Worm (Caenorhabditis elegans): ENCODE data around the gene Y105C5A.1269.

The Y105C5A.1269 gene

DNA sequence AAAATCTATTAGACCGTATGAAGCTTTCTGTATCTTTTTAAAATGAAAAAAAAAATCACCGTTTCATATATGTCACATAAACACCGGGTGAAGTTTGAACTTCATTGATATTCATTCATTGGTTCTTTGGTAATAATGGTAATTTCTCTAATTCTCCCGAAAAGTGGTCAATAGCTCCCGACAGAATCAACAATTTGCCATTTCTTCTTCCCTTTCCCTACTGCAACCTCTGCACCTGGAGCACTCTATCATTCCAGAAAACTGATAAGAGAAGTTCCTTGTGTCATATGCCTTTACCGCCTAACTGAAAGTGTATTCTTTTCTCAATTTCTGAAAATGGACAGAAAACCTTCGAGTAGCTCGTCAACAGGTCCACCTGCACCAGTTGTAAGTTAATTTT, 2.5 kb downstream of the Y105C5A.1269 start, which contains the start of gene Y105C5A.24:
TSS of gene Y105C5A.24 (plus strand) at position 220 of the 400 bp plus-strand sequence.
- TF ChIP-seq unc-39 (tag; optimal IDR thresholded peaks at IDR 0.05) (no peak), cnd-1 (tag; optimal IDR thresholded peaks at IDR 0.05) (no peak), elt-1 (tag; optimal IDR thresholded peaks at IDR 0.05; ENCODE audit: borderline replicate concordance, insufficient read depth) (no peak), tbx-8 (GFP tag; optimal IDR thresholded peaks at IDR 0.05) (no peak)

DNA sequence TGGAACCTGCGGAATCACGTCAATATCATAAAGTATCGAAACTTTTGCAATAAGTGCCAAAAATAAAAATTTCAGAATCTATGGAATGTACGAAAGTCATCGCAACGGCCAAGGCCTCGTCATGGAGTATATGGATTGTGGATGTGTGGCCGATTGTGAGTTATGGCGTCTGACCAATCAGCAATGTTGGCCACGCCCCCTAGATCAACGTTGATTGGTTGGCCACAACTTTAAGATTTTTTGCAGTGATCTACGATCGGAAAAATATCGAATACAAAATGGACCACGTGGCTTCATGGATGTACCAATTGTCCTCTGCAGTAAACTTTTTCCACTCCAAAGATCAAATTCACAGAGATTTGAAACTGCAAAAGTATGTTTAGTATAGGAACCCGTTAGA, 3.5 kb downstream of the Y105C5A.1269 start:
- TF ChIP-seq sem-2 (GFP tag; optimal IDR thresholded peaks at IDR 0.05) (no peak), ham-2 (GFP tag; optimal IDR thresholded peaks at IDR 0.05) (no peak), snpc-4 (tag; optimal IDR thresholded peaks at IDR 0.05) (no peak), flh-1 (GFP tag; optimal IDR thresholded peaks at IDR 0.05) (no peak), elt-1 (tag; optimal IDR thresholded peaks at IDR 0.05; ENCODE audit: borderline replicate concordance, insufficient read depth) (no peak), nhr-28 (tag; optimal IDR thresholded peaks at IDR 0.05) (no peak), nhr-237 (tag; optimal IDR thresholded peaks at IDR 0.05) (no peak)

DNA sequence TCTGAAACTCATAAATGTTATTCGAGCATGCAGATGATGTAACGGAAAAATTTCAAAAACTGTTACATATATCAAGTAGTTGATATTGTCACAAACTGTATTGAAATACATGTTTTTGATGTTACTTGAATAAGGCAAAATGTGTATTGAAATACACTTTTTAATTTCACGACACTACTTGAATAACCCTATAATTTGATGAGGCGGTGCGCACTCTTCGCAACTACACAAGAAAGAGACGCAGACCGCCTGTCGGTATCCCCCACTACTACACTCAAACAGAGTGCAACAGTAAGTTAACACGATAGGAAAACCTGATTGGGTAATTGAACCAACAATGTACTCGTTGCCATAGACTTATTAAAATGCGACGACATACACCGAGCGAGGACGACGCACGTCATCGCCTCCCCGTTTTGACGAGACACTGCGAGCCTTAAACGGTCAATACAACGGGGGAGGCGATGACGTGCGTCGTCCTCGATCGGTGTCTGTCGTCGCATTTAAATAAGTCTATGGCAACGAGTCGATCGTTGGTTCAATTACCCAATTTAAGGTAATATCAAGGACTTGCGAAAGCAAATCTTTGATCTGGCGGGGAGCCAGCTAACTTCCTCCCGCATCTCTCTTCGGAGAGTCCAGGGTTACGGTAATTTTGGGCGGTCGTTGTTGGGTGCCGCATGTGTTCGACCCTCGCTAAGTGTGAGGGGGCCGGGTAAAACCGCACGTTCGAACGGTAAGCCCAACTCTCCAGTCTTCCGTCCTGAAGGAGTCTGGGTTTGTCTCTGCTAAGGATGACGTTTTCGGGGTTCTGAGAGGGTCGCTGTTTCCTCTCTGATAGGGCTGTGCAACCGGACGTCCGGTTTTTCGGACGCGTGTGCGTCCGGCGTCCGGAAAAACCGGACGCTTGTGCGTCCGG, 5.9 kb downstream of the Y105C5A.1269 start:
- TF ChIP-seq drap-1 (GFP tag; optimal IDR thresholded peaks at IDR 0.05) (no peak), nhr-2 (tag; optimal IDR thresholded peaks at IDR 0.05) (no peak), ces-1 (GFP tag; optimal IDR thresholded peaks at IDR 0.05) (no peak), lin-13 (tag; optimal IDR thresholded peaks at IDR 0.05) (no peak), hlh-1 (tag; optimal IDR thresholded peaks at IDR 0.05) (no peak), snpc-4 (tag; optimal IDR thresholded peaks at IDR 0.05) (no peak), bed-3 (GFP tag; optimal IDR thresholded peaks at IDR 0.05) (no peak), ham-2 (GFP tag; optimal IDR thresholded peaks at IDR 0.05) (no peak), nhr-76 (tag; optimal IDR thresholded peaks at IDR 0.05) (no peak), pha-4 (tag; optimal IDR thresholded peaks at IDR 0.05) (no peak), blmp-1 (tag; optimal IDR thresholded peaks at IDR 0.05) (no peak), unc-62 (GFP tag; optimal IDR thresholded peaks at IDR 0.05) (no peak), lin-32 (GFP tag; optimal IDR thresholded peaks at IDR 0.05) (no peak)

DNA sequence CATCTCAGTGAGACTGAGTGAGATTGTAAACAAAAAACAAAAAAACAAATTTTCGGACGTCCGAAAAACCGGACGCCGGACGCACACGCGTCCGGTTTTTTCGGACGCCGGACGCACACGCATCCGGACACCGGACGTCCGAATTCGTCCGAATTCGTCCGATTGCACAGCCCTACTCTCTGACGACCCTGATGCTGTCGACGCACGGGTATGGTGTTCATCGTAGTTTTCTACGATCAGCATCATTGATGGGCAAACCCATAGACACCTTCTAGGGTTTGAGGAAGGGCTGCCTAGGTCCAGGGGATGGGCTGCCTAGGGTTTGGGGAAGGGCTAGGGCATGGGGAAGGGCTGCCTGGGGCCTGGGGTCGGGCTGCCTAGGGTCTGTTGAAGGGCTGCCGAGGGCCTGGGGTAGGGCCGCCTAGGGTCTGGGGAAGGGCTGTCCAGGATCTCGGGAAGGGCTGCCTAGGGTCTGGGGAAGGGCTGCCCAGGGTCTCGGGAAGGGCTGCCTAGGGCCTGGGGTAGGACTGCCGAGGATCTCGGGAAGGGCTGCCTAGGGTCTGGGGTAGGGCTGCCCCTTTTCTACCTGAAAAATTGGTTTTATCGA, 6.7 kb downstream of the Y105C5A.1269 start:
- TF ChIP-seq mab-5 (tag; optimal IDR thresholded peaks at IDR 0.05), result no peak
- TF ChIP-seq ceh-39 (tag; optimal IDR thresholded peaks at IDR 0.05), result no peak
- no peak for TF ChIP-seq drap-1 (GFP tag; optimal IDR thresholded peaks at IDR 0.05)
- no peak for TF ChIP-seq elt-3 (tag; optimal IDR thresholded peaks at IDR 0.05)
- TF ChIP-seq ztf-11 (tag; optimal IDR thresholded peaks at IDR 0.05), result no peak
- TF ChIP-seq blmp-1 (tag; optimal IDR thresholded peaks at IDR 0.05), result no peak
- no peak for TF ChIP-seq ceh-43 (GFP tag; optimal IDR thresholded peaks at IDR 0.05)
- TF ChIP-seq nhr-2 (tag; optimal IDR thresholded peaks at IDR 0.05), result no peak
- no peak for TF ChIP-seq hlh-1 (tag; optimal IDR thresholded peaks at IDR 0.05)
- no peak for TF ChIP-seq cnd-1 (tag; optimal IDR thresholded peaks at IDR 0.05)
- no peak for TF ChIP-seq lsy-2 (tag; optimal IDR thresholded peaks at IDR 0.05)
- no peak for TF ChIP-seq lin-32 (GFP tag; optimal IDR thresholded peaks at IDR 0.05)
- no peak for TF ChIP-seq ceh-83 (GFP tag; optimal IDR thresholded peaks at IDR 0.05)
- TF ChIP-seq nhr-28 (tag; optimal IDR thresholded peaks at IDR 0.05), result no peak
- TF ChIP-seq nhr-76 (tag; optimal IDR thresholded peaks at IDR 0.05), result no peak
- TF ChIP-seq unc-39 (tag; optimal IDR thresholded peaks at IDR 0.05), result no peak
- no peak for TF ChIP-seq tbx-8 (GFP tag; optimal IDR thresholded peaks at IDR 0.05)
- no peak for TF ChIP-seq snpc-4 (tag; optimal IDR thresholded peaks at IDR 0.05)
- no peak for TF ChIP-seq mep-1 (tag; optimal IDR thresholded peaks at IDR 0.05)

ce11 chrIV:15861499-15861898, 14.3 kb downstream of the Y105C5A.1269 start:
- TF ChIP-seq elt-3 (tag; optimal IDR thresholded peaks at IDR 0.05), result no peak
- no peak for TF ChIP-seq cnd-1 (tag; optimal IDR thresholded peaks at IDR 0.05)
- no peak for TF ChIP-seq elt-1 (tag; optimal IDR thresholded peaks at IDR 0.05; ENCODE audit: borderline replicate concordance, insufficient read depth)
- TF ChIP-seq tbx-8 (GFP tag; optimal IDR thresholded peaks at IDR 0.05), result no peak
- TF ChIP-seq drap-1 (GFP tag; optimal IDR thresholded peaks at IDR 0.05), result no peak
- TF ChIP-seq bed-3 (GFP tag; optimal IDR thresholded peaks at IDR 0.05), result no peak
- TF ChIP-seq zip-8 (tag; optimal IDR thresholded peaks at IDR 0.05), result no peak
- no peak for TF ChIP-seq M03D4.4 (tag; optimal IDR thresholded peaks at IDR 0.05)
- no peak for TF ChIP-seq ces-1 (GFP tag; optimal IDR thresholded peaks at IDR 0.05)
- no peak for TF ChIP-seq mep-1 (tag; optimal IDR thresholded peaks at IDR 0.05)
- TF ChIP-seq snpc-4 (tag; optimal IDR thresholded peaks at IDR 0.05), result no peak
- no peak for TF ChIP-seq mab-5 (tag; optimal IDR thresholded peaks at IDR 0.05)
- TF ChIP-seq ham-2 (GFP tag; optimal IDR thresholded peaks at IDR 0.05), result no peak
- no peak for TF ChIP-seq lin-13 (tag; optimal IDR thresholded peaks at IDR 0.05)
- TF ChIP-seq ceh-43 (GFP tag; optimal IDR thresholded peaks at IDR 0.05), result no peak
- no peak for TF ChIP-seq hlh-1 (tag; optimal IDR thresholded peaks at IDR 0.05)
- TF ChIP-seq blmp-1 (tag; optimal IDR thresholded peaks at IDR 0.05), result no peak
- TF ChIP-seq lin-32 (GFP tag; optimal IDR thresholded peaks at IDR 0.05), result no peak
- TF ChIP-seq sptf-1 (tag; optimal IDR thresholded peaks at IDR 0.05), result no peak
- TF ChIP-seq lsy-2 (tag; optimal IDR thresholded peaks at IDR 0.05), result no peak

Measured in whole organism, mixed stage, embryonic.